Fruit fly (Drosophila melanogaster) Kc167 (cell line): Measurements from ENCODE around the gene CG12253.

Source experiments
- Myc ChIP-seq: fragments of >200 bp; optimal IDR thresholded peaks from 2 replicates; lab custom pipeline; 2017; ENCODE audit warnings: missing external identifiers
- Sin3A ChIP-seq: fragments of >200 bp; optimal IDR thresholded peaks from 2 replicates; lab custom pipeline; 2018; ENCODE audit warnings: missing external identifiers
- h ChIP-seq: fragments of >200 bp; optimal IDR thresholded peaks from 3 replicates; lab custom pipeline; 2018; ENCODE audit warnings: missing external identifiers
- insv ChIP-seq: fragments of >200 bp; optimal IDR thresholded peaks from 3 replicates; lab custom pipeline; 2018; ENCODE audit warnings: missing external identifiers
- psq ChIP-seq: fragments of >200 bp; optimal IDR thresholded peaks from 2 replicates; lab custom pipeline; 2017; ENCODE audit warnings: missing external identifiers
- ttk ChIP-seq: sonication (Bioruptor generic); optimal IDR thresholded peaks from 2 replicates; lab custom pipeline; 2017; ENCODE audit warnings: missing external identifiers

- no peak for TF ChIP-seq h (lab: Kevin White, UChicago)
- no peak for TF ChIP-seq psq
- no peak for TF ChIP-seq Sin3A
- no peak for TF ChIP-seq ttk (lab: Kevin White, UChicago)
- TF ChIP-seq insv (lab: Kevin White, UChicago), result no peak
- no peak for TF ChIP-seq Myc (lab: Kevin White, UChicago)
These were observed 39.6 kb downstream of the CG12253 start for dm6 chr2L:11027213-11027612.
